Worm (Caenorhabditis elegans) whole organism, L3 larva: ENCODE results near the gene F28H7.2.

Experiments
- ZK546.5 ChIP-seq: sonication (generic microtip); optimal IDR thresholded peaks from 2 replicates; lab custom pipeline; 2017; ENCODE audit warnings: missing biosample characterization, missing genetic modification characterization
- aly-2 ChIP-seq: fragments of 150-350 bp; optimal IDR thresholded peaks from 2 replicates; lab custom pipeline; 2014; ENCODE audit warnings: missing biosample characterization, missing genetic modification characterization
- ceh-16 ChIP-seq: sonication (generic microtip); optimal IDR thresholded peaks from 2 replicates; lab custom pipeline; 2017; ENCODE audit warnings: missing biosample characterization, missing genetic modification characterization
- ceh-28 ChIP-seq: fragments of 150-350 bp; optimal IDR thresholded peaks from 2 replicates; lab custom pipeline; 2014; ENCODE audit warnings: missing biosample characterization, missing genetic modification reagents, missing genetic modification characterization
- ceh-82 ChIP-seq: fragments of 150-350 bp; optimal IDR thresholded peaks from 2 replicates; lab custom pipeline; 2014; ENCODE audit warnings: missing biosample characterization, missing genetic modification characterization
- ceh-9 ChIP-seq: sonication (generic microtip); optimal IDR thresholded peaks from 2 replicates; lab custom pipeline; 2018; ENCODE audit warnings: missing biosample characterization, missing genetic modification characterization
- daf-12 ChIP-seq: fragments of 150-350 bp; optimal IDR thresholded peaks from 2 replicates; lab custom pipeline; 2014; ENCODE audit warnings: missing biosample characterization, missing genetic modification reagents, missing genetic modification characterization
- egl-27 ChIP-seq: sonication (generic microtip); optimal IDR thresholded peaks from 4 replicates; lab custom pipeline; 2017; ENCODE audit warnings: missing biosample characterization, missing genetic modification reagents, missing genetic modification characterization
- egl-5 ChIP-seq: fragments of 150-350 bp; optimal IDR thresholded peaks from 2 replicates; lab custom pipeline; 2017; ENCODE audit warnings: missing biosample characterization, missing genetic modification reagents, missing genetic modification characterization, inconsistent platforms
- elt-1 ChIP-seq: fragments of 150-350 bp; optimal IDR thresholded peaks from 2 replicates; lab custom pipeline; 2014; ENCODE audit warnings: missing biosample characterization, missing genetic modification characterization
- elt-2 ChIP-seq: sonication (generic microtip); optimal IDR thresholded peaks from 2 replicates; lab custom pipeline; 2016; ENCODE audit warnings: missing genetic modification reagents, mild to moderate bottlenecking, missing genetic modification characterization, missing compliant biosample characterization
- elt-3 ChIP-seq, 3 experiments: fragments of 150-350 bp in 1 of 3; sonication (generic microtip) in 2 of 3; optimal IDR thresholded peaks; 2 replicates in 2 of 3; 4 replicates in 1 of 3; lab custom pipeline; 2014 to 2017; ENCODE audit warnings: missing biosample characterization in 3 of 3, missing genetic modification characterization in 3 of 3
- eor-1 ChIP-seq, 2 experiments: fragments of 150-350 bp; optimal IDR thresholded peaks; 2 replicates each; lab custom pipeline; 2014 to 2018; ENCODE audit warnings: missing biosample characterization in 2 of 2, missing genetic modification characterization in 2 of 2
- fkh-10 ChIP-seq: sonication (generic microtip); optimal IDR thresholded peaks from 2 replicates; lab custom pipeline; 2017; ENCODE audit warnings: missing biosample characterization, missing genetic modification reagents, missing genetic modification characterization
- fkh-2 ChIP-seq: fragments of 150-350 bp; optimal IDR thresholded peaks from 2 replicates; lab custom pipeline; 2014; ENCODE audit warnings: missing biosample characterization, missing genetic modification reagents, missing genetic modification characterization
- hmg-11 ChIP-seq: sonication (generic microtip); optimal IDR thresholded peaks from 2 replicates; lab custom pipeline; 2016; ENCODE audit warnings: missing genetic modification characterization, missing compliant biosample characterization
- jun-1 ChIP-seq: fragments of 150-350 bp; optimal IDR thresholded peaks from 2 replicates; lab custom pipeline; 2014; ENCODE audit warnings: missing biosample characterization, missing genetic modification reagents, missing genetic modification characterization
- lin-15B ChIP-seq: fragments of 150-350 bp; optimal IDR thresholded peaks from 2 replicates; lab custom pipeline; 2014; ENCODE audit warnings: missing biosample characterization, missing genetic modification characterization
- lin-39 ChIP-seq: fragments of 150-350 bp; optimal IDR thresholded peaks from 2 replicates; lab custom pipeline; 2018; ENCODE audit warnings: missing biosample characterization, missing genetic modification reagents, missing genetic modification characterization
- lsy-12 ChIP-seq: sonication (generic microtip); optimal IDR thresholded peaks from 2 replicates; lab custom pipeline; 2016; ENCODE audit warnings: mild to moderate bottlenecking, missing genetic modification characterization, missing compliant biosample characterization
- mdl-1 ChIP-seq: fragments of 150-350 bp; optimal IDR thresholded peaks from 2 replicates; lab custom pipeline; 2014; ENCODE audit warnings: missing biosample characterization, missing genetic modification characterization
- mml-1 ChIP-seq: fragments of 150-350 bp; sonication (generic microtip); optimal IDR thresholded peaks from 3 replicates; lab custom pipeline; 2014; ENCODE audit warnings: missing biosample characterization, missing genetic modification characterization
- nfya-1 ChIP-seq: sonication (generic microtip); optimal IDR thresholded peaks from 2 replicates; lab custom pipeline; 2017; ENCODE audit warnings: missing genetic modification characterization, mild to moderate bottlenecking, missing compliant biosample characterization, antibody characterized with exemption, moderate library complexity; ENCODE audit not compliant: insufficient read depth
- nhr-11 ChIP-seq: fragments of 150-350 bp; optimal IDR thresholded peaks from 2 replicates; lab custom pipeline; 2014; ENCODE audit warnings: missing biosample characterization, missing genetic modification characterization
- nhr-12 ChIP-seq: fragments of 150-350 bp; optimal IDR thresholded peaks from 2 replicates; lab custom pipeline; 2014; ENCODE audit warnings: missing biosample characterization, missing genetic modification characterization
- nhr-23 ChIP-seq: fragments of 150-350 bp; optimal IDR thresholded peaks from 2 replicates; lab custom pipeline; 2014; ENCODE audit warnings: missing biosample characterization, missing genetic modification reagents, missing genetic modification characterization
- nhr-25 ChIP-seq: sonication (generic microtip); optimal IDR thresholded peaks from 2 replicates; lab custom pipeline; 2017; ENCODE audit warnings: missing biosample characterization, missing genetic modification characterization
- nhr-28 ChIP-seq: fragments of 150-350 bp; optimal IDR thresholded peaks from 2 replicates; lab custom pipeline; 2014; ENCODE audit warnings: missing biosample characterization, missing genetic modification characterization
- nhr-43 ChIP-seq: sonication (generic microtip); optimal IDR thresholded peaks from 2 replicates; lab custom pipeline; 2016; ENCODE audit warnings: mild to moderate bottlenecking, missing genetic modification characterization, missing compliant biosample characterization; ENCODE audit not compliant: poor library complexity, severe bottlenecking
- nhr-67 ChIP-seq: fragments of 150-350 bp; optimal IDR thresholded peaks from 2 replicates; lab custom pipeline; 2014; ENCODE audit warnings: missing biosample characterization, missing genetic modification characterization
- nhr-76 ChIP-seq: fragments of 150-350 bp; sonication (generic microtip); optimal IDR thresholded peaks from 5 replicates; lab custom pipeline; 2014; ENCODE audit warnings: missing biosample characterization, missing genetic modification characterization
- pha-4 ChIP-seq: fragments of 150-350 bp; optimal IDR thresholded peaks from 2 replicates; lab custom pipeline; 2014; ENCODE audit warnings: missing biosample characterization, missing genetic modification reagents, missing genetic modification characterization
- pqm-1 ChIP-seq: fragments of 150-350 bp; optimal IDR thresholded peaks from 2 replicates; lab custom pipeline; 2017; ENCODE audit warnings: missing biosample characterization, missing genetic modification characterization, inconsistent platforms
- sea-2 ChIP-seq: fragments of 150-350 bp; sonication (generic microtip); optimal IDR thresholded peaks from 4 replicates; lab custom pipeline; 2014; ENCODE audit warnings: missing biosample characterization, missing genetic modification reagents, missing genetic modification characterization
- skn-1 ChIP-seq: fragments of 150-350 bp; optimal IDR thresholded peaks from 2 replicates; lab custom pipeline; 2014; ENCODE audit warnings: missing biosample characterization, missing genetic modification characterization
- snpc-4 ChIP-seq: fragments of 150-350 bp; optimal IDR thresholded peaks from 2 replicates; lab custom pipeline; 2014; ENCODE audit warnings: missing biosample characterization, missing genetic modification characterization
- unc-39 ChIP-seq: sonication (generic microtip); optimal IDR thresholded peaks from 4 replicates; lab custom pipeline; 2017; ENCODE audit warnings: missing biosample characterization, missing genetic modification characterization
- zag-1 ChIP-seq: fragments of 150-350 bp; optimal IDR thresholded peaks from 2 replicates; lab custom pipeline; 2014; ENCODE audit warnings: missing biosample characterization, missing genetic modification characterization
- ztf-11 ChIP-seq: fragments of 150-350 bp; optimal IDR thresholded peaks from 2 replicates; lab custom pipeline; 2014; ENCODE audit warnings: missing biosample characterization, missing genetic modification characterization
- ztf-4 ChIP-seq: fragments of 150-350 bp; optimal IDR thresholded peaks from 2 replicates; lab custom pipeline; 2014; ENCODE audit warnings: missing biosample characterization, missing genetic modification characterization

The F28H7.2 gene

ce11 chrV:10723181-10723580 is 24.5 kb upstream of the F28H7.2 start:
- TF ChIP-seq lin-39 (peak; percentile 42), pha-4 (peak; percentile 48), pqm-1 (no peak), ceh-16 (tag; lab: Kevin White, UChicago) (no peak), nfya-1 (tag; lab: Kevin White, UChicago) (peak; percentile 28)
- TF ChIP-seq, all 47 proteins: peak for 3

DNA sequence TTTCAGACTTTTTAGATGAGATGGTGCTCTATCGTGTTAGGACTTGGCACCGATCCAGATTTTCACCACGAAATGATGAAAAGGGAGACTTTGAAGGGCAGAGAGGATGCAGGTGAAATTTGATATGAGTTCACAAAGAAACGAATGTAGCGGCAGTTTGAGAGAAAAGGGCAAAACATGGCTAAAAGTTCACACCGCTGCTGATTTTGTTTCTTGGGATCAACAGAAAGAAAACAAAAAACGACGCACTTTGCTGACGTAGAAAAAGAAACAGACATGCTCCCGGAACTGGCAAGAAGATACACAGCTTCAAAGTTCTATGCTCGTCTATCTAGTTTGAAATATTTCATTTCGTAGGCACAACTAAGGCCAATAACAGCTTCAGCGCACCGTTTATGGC is 24.1 kb upstream of the F28H7.2 start:
- no peak for TF ChIP-seq nfya-1 (tag; lab: Kevin White, UChicago)
- no peak for TF ChIP-seq unc-39
- TF ChIP-seq mml-1 (tag; lab: Kevin White, UChicago) = no peak
- TF ChIP-seq skn-1 (tag; lab: Kevin White, UChicago) = no peak
- TF ChIP-seq ceh-82 (tag; lab: Kevin White, UChicago) = no peak
- no peak for TF ChIP-seq egl-5 (tag; lab: Kevin White, UChicago)
- no peak for TF ChIP-seq snpc-4 (tag; lab: Kevin White, UChicago)
- TF ChIP-seq nhr-67 (tag; lab: Kevin White, UChicago) = no peak
- no peak for TF ChIP-seq daf-12

DNA sequence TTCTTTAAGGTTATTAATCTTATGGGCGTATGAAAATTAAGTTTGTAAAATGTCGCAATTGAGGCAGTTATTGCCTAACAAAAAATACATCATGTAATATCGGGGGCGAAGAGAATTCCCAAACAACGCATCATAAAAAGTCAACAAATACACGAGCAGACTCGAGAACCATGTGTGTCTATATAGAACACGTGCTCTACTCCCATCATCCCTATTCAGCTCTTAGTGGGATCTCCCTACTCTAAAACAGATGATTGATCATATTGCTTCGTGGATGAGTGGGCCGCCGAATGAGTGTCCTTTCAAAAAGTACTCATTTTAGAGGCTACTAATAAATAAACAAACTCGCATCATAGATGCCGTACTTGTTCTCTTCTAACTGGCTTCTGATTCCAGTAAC is 23.2 kb upstream of the F28H7.2 start:
- TF ChIP-seq ceh-82 (tag; lab: Kevin White, UChicago) = no peak
- TF ChIP-seq zag-1 (tag; lab: Kevin White, UChicago) = no peak
- peak; percentile 70 for TF ChIP-seq pha-4
- no peak for TF ChIP-seq egl-27
- no peak for TF ChIP-seq lin-15B (tag; lab: Kevin White, UChicago)
- peak; percentile 36 for TF ChIP-seq egl-5 (tag; lab: Kevin White, UChicago)
- no peak for TF ChIP-seq ztf-4 (tag; lab: Kevin White, UChicago)

DNA sequence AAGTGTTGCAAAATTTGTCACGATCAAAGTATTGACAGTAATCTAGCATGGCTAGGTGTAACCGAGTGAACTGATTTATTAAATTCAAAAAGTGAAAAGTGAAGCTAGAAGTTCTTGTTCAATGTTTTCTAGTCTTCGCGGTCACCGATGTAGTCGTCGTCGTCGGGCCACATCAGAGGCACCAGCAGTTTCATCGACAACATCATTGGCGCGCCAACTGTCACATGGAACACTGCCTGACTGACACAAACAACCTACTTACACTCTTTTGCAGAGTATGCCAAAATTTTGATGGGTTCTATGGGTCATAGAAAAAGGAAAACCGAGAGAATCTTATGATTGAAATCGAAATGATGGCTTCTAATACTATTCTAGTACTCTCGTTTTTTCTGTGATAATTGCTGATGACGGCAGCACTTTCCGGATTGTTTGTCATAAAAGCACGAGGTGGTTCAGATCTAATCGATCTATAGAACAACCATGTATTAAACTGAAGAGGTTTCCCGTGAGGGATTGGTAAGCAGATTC is 22.2 kb upstream of the F28H7.2 start:
- no peak for TF ChIP-seq hmg-11 (tag; lab: Kevin White, UChicago)
- no peak for TF ChIP-seq snpc-4 (tag; lab: Kevin White, UChicago)

DNA sequence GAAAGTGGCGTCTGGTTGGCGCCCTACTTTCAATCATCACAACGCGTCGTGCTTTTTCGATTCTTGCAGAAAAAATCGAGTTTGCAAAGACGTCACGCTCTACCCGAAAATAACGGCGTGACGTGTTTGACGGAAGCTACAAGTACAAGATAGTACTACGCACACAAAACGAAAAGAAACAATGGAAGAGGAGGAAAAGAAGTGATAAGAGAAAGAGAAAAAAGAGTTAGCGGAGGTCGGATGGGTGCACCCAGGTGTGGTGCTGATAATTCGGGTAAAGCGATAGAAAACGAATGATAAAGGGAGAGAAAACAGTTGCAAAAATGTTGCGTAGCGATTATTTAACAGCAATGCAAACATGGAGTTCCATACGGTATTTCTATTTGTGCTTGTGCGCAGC is 21.0 kb upstream of the F28H7.2 start:
- TF ChIP-seq nhr-23 (tag; lab: Kevin White, UChicago) = no peak
- TF ChIP-seq nhr-67 (tag; lab: Kevin White, UChicago) = no peak
- no peak for TF ChIP-seq lin-39
- no peak for TF ChIP-seq ceh-16 (tag; lab: Kevin White, UChicago)
- TF ChIP-seq nhr-76 (tag; lab: Kevin White, UChicago) = no peak
- peak; percentile 53 for TF ChIP-seq pha-4
- peak; percentile 39 for TF ChIP-seq pqm-1
- no peak for TF ChIP-seq daf-12
- TF ChIP-seq sea-2 = no peak
- no peak for TF ChIP-seq mdl-1 (tag; lab: Kevin White, UChicago)
- no peak for TF ChIP-seq fkh-10 (GFP tag; lab: Kevin White, UChicago)
- TF ChIP-seq skn-1 (tag; lab: Kevin White, UChicago) = peak; percentile 10
- no peak for TF ChIP-seq mml-1 (tag; lab: Kevin White, UChicago)
- TF ChIP-seq elt-2 (tag; lab: Kevin White, UChicago) = peak; percentile 93
- TF ChIP-seq jun-1 (tag; lab: Kevin White, UChicago) = peak; percentile 41

- TF ChIP-seq ceh-28 (tag; lab: Kevin White, UChicago) = peak; percentile 25
- TF ChIP-seq nfya-1 (tag; lab: Kevin White, UChicago) = peak; percentile 61
- TF ChIP-seq fkh-2 (tag; lab: Kevin White, UChicago) = no peak
- no peak for TF ChIP-seq ceh-16 (tag; lab: Kevin White, UChicago)
- TF ChIP-seq eor-1 (tag; optimal IDR thresholded peaks at IDR 0.05; lab: Kevin White, UChicago) = no peak
- no peak for TF ChIP-seq elt-3 (tag; optimal IDR thresholded peaks at IDR 0.05; lab: Kevin White, UChicago)
- TF ChIP-seq daf-12 = no peak
- peak; percentile 89 for TF ChIP-seq lin-39
- no peak for TF ChIP-seq nhr-28 (tag; lab: Kevin White, UChicago)
- no peak for TF ChIP-seq nhr-12 (tag; lab: Kevin White, UChicago)
- no peak for TF ChIP-seq pha-4
- peak; percentile 72 for TF ChIP-seq nhr-11 (tag; lab: Kevin White, UChicago)
- TF ChIP-seq nhr-25 (tag; lab: Kevin White, UChicago) = no peak
- TF ChIP-seq lsy-12 = no peak
- TF ChIP-seq elt-2 (tag; lab: Kevin White, UChicago) = no peak
- TF ChIP-seq hmg-11 (tag; lab: Kevin White, UChicago) = no peak
- no peak for TF ChIP-seq elt-1 (tag; lab: Kevin White, UChicago)
- no peak for TF ChIP-seq aly-2 (tag; lab: Kevin White, UChicago)
- TF ChIP-seq mml-1 (tag; lab: Kevin White, UChicago) = no peak
- TF ChIP-seq egl-5 (tag; lab: Kevin White, UChicago) = peak; percentile 71
- no peak for TF ChIP-seq nhr-76 (tag; lab: Kevin White, UChicago)
- no peak for TF ChIP-seq ztf-11 (tag; lab: Kevin White, UChicago)
- TF ChIP-seq mdl-1 (tag; lab: Kevin White, UChicago) = no peak
- no peak for TF ChIP-seq ztf-4 (tag; lab: Kevin White, UChicago)
- no peak for TF ChIP-seq ZK546.5 (tag; lab: Kevin White, UChicago)
- TF ChIP-seq nhr-43 (tag; lab: Kevin White, UChicago) = peak; percentile 39
- no peak for TF ChIP-seq pqm-1
- TF ChIP-seq ceh-9 = no peak
- TF ChIP-seq ceh-82 (tag; lab: Kevin White, UChicago) = no peak
These were observed 20.1 kb upstream of the F28H7.2 start for ce11 chrV:10727651-10728050.
